Worm (Caenorhabditis elegans): Measurements from ENCODE around the gene srz-70.

The srz-70 gene

ce11 chrIV:3478911-3479385 is at the start of gene srz-70, which contains the start of gene C09G12.5:
srz-70 (minus strand) TSS chrIV:3479011.
C09G12.5 (plus strand) TSS chrIV:3479335.
- TF ChIP-seq ztf-25 (GFP tag; IDR thresholded peaks at IDR 0.05) (no peak), F57C9.4 (tag; optimal IDR thresholded peaks at IDR 0.05) (no peak), F22D6.2 (tag; optimal IDR thresholded peaks at IDR 0.05) (no peak), D2030.7 (GFP tag; IDR thresholded peaks at IDR 0.05) (no peak), rec-8 (tag; optimal IDR thresholded peaks at IDR 0.05) (no peak), cebp-1 (GFP tag; IDR thresholded peaks at IDR 0.05) (no peak), cebp-1 (tag; optimal IDR thresholded peaks at IDR 0.05) (no peak), mes-4 (tag; optimal IDR thresholded peaks at IDR 0.05) (no peak), lsl-1 (GFP tag; optimal IDR thresholded peaks at IDR 0.05) (no peak), ztf-26 (tag; optimal IDR thresholded peaks at IDR 0.05) (no peak), repo-1 (tag; optimal IDR thresholded peaks at IDR 0.05) (no peak), F33H1.4 (GFP tag; IDR thresholded peaks at IDR 0.05) (no peak), ztf-28 (GFP tag; IDR thresholded peaks at IDR 0.05) (no peak), B0336.3 (GFP tag; IDR thresholded peaks at IDR 0.05) (no peak), nhr-90 (tag; optimal IDR thresholded peaks at IDR 0.05) (no peak), hlh-26 (GFP tag; conservative IDR thresholded peaks at IDR 0.05) (no peak)

- TF ChIP-seq lin-40 (tag; optimal IDR thresholded peaks at IDR 0.05) = no peak
- no peak for TF ChIP-seq C06A6.2 (GFP tag; conservative IDR thresholded peaks at IDR 0.05)
- no peak for TF ChIP-seq B0261.1 (tag; optimal IDR thresholded peaks at IDR 0.05)
Measured at ce11 chrIV:3527878-3528277, 49.1 kb upstream of the srz-70 start.

- TF ChIP-seq lin-54 (GFP tag; optimal IDR thresholded peaks at IDR 0.05) = no peak
- peak; percentile 27 for TF ChIP-seq efl-1 (GFP tag; optimal IDR thresholded peaks at IDR 0.05)
- TF ChIP-seq sea-2 (GFP tag; IDR thresholded peaks at IDR 0.05) = no peak
- peak; percentile 75 for TF ChIP-seq madf-6 (GFP tag; IDR thresholded peaks at IDR 0.05)
- TF ChIP-seq madf-8 (GFP tag; conservative IDR thresholded peaks at IDR 0.05) = peak; percentile 51; the same call in 1 of the 2 replicates
- TF ChIP-seq ztf-18 (tag; optimal IDR thresholded peaks at IDR 0.05) = no peak
- peak; percentile 13 for TF ChIP-seq xnd-1 (tag; optimal IDR thresholded peaks at IDR 0.05)
- TF ChIP-seq him-1 (tag; optimal IDR thresholded peaks at IDR 0.05) = no peak
- no peak for TF ChIP-seq hmg-20 (GFP tag; IDR thresholded peaks at IDR 0.05)
- TF ChIP-seq nhr-179 (tag; optimal IDR thresholded peaks at IDR 0.05) = no peak
- TF ChIP-seq ceh-100 (GFP tag; IDR thresholded peaks at IDR 0.05) = no peak
- no peak for TF ChIP-seq B0336.3 (GFP tag; IDR thresholded peaks at IDR 0.05)
- TF ChIP-seq aptf-3 (GFP tag; IDR thresholded peaks at IDR 0.05) = no peak
- TF ChIP-seq F52B5.7 (tag; optimal IDR thresholded peaks at IDR 0.05) = no peak
- no peak for TF ChIP-seq Y67H2A.10 (GFP tag; conservative IDR thresholded peaks at IDR 0.05)
- peak; percentile 66 for TF ChIP-seq egrh-3 (GFP tag; IDR thresholded peaks at IDR 0.05)
- TF ChIP-seq repo-1 (tag; optimal IDR thresholded peaks at IDR 0.05) = no peak
- TF ChIP-seq nhr-27 (tag; optimal IDR thresholded peaks at IDR 0.05) = no peak
- no peak for TF ChIP-seq cebp-1 (GFP tag; IDR thresholded peaks at IDR 0.05)
- no peak for TF ChIP-seq cebp-1 (tag; optimal IDR thresholded peaks at IDR 0.05)
- no peak for TF ChIP-seq lir-1 (GFP tag; conservative IDR thresholded peaks at IDR 0.05)
Measured at ce11 chrIV:3526831-3527404, 48.1 kb upstream of the srz-70 start, which contains the start of gene M57.2. M57.2 (plus strand) TSS chrIV:3527354.

Data from whole organism, young adult.